Worm (Caenorhabditis elegans) whole organism, late embryonic: ENCODE results near the gene fdgt-1.
"Not testable (repeated sequence)": the region's sequence is repeated elsewhere in the genome, so short reads cannot be mapped to it uniquely, and the experiment has no call there.

Source experiments
- F13H6.1 ChIP-seq: sonication (generic microtip); optimal IDR thresholded peaks from 2 replicates; lab custom pipeline; 2016; ENCODE audit warnings: missing genetic modification characterization, missing compliant biosample characterization
- K09A11.1 ChIP-seq: sonication (generic microtip); optimal IDR thresholded peaks from 2 replicates; lab custom pipeline; 2017; ENCODE audit warnings: antibody characterized with exemption, mild to moderate bottlenecking, missing genetic modification characterization, missing compliant biosample characterization; ENCODE audit not compliant: insufficient read depth
- Y22D7AL.16 ChIP-seq: sonication (generic microtip); optimal IDR thresholded peaks from 2 replicates; lab custom pipeline; 2016; ENCODE audit warnings: missing genetic modification characterization, missing compliant biosample characterization
- ceh-6 ChIP-seq: fragments of 200-800 bp; sonication (Bioruptor generic); optimal IDR thresholded peaks from 2 replicates; lab custom pipeline; 2018; ENCODE audit warnings: mild to moderate bottlenecking, missing genetic modification characterization, missing compliant biosample characterization
- hlh-30 ChIP-seq: sonication (generic microtip); optimal IDR thresholded peaks from 2 replicates; lab custom pipeline; 2017; ENCODE audit warnings: antibody characterized with exemption, missing genetic modification characterization, missing compliant biosample characterization; ENCODE audit not compliant: insufficient read depth
- lin-11 ChIP-seq: fragments of 200-800 bp; sonication (Bioruptor generic); optimal IDR thresholded peaks from 2 replicates; lab custom pipeline; 2018; ENCODE audit warnings: mild to moderate bottlenecking, missing genetic modification characterization, missing compliant biosample characterization
- mec-3 ChIP-seq: sonication (generic microtip); optimal IDR thresholded peaks from 2 replicates; lab custom pipeline; 2016; ENCODE audit warnings: borderline replicate concordance, missing genetic modification characterization, missing compliant biosample characterization
- nhr-11 ChIP-seq: fragments of 150-350 bp; optimal IDR thresholded peaks from 2 replicates; lab custom pipeline; 2014; ENCODE audit warnings: missing biosample characterization, missing genetic modification characterization
- odd-2 ChIP-seq: sonication (generic microtip); optimal IDR thresholded peaks from 2 replicates; lab custom pipeline; 2017; ENCODE audit warnings: antibody characterized with exemption, mild to moderate bottlenecking, missing genetic modification characterization, missing compliant biosample characterization
- pqm-1 ChIP-seq: sonication (generic microtip); optimal IDR thresholded peaks from 2 replicates; lab custom pipeline; 2016; ENCODE audit warnings: missing genetic modification characterization, missing compliant biosample characterization
- ref-2 ChIP-seq: sonication (generic microtip); optimal IDR thresholded peaks from 2 replicates; lab custom pipeline; 2016; ENCODE audit warnings: missing genetic modification characterization, missing compliant biosample characterization
- rnt-1 ChIP-seq: sonication (generic microtip); optimal IDR thresholded peaks from 2 replicates; lab custom pipeline; 2016; ENCODE audit warnings: missing genetic modification characterization, missing compliant biosample characterization
- sox-2 ChIP-seq: fragments of 200-800 bp; sonication (Bioruptor generic); IDR thresholded peaks from 2 replicates; pipeline ENCODE4 v1.3.6; 2022; ENCODE audit warnings: missing genetic modification reagents, missing genetic modification characterization, missing compliant biosample characterization
- unc-86 ChIP-seq: sonication (generic microtip); optimal IDR thresholded peaks from 2 replicates; lab custom pipeline; 2016; ENCODE audit warnings: missing genetic modification characterization, missing compliant biosample characterization

DNA sequence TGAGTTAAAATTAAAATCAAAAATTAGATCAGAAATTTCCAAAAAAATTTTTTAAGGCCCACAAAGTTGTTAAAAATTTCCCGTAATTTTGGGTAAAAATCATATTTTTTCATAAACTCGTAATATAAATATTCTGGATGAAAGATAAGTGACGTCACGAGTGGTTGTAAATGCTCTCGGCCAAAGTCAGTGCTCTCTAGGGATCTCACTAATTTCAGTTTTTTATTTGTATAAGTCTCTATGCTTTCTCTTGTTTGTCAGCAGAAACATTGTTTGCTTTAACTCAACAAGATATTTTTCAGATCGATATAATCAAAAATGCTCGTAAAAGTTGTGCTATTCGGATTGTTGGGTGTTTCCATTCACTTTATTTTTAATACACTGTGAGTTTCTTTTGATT lies 38.8 kb downstream of the fdgt-1 start, which contains the start of gene K05F6.4:
- TF ChIP-seq ceh-6 (GFP tag; lab: Kevin White, UChicago); sox-2; F13H6.1 (tag; lab: Kevin White, UChicago); pqm-1 (tag; lab: Kevin White, UChicago); mec-3 (tag; lab: Kevin White, UChicago); lin-11 (tag; lab: Kevin White, UChicago); ref-2; unc-86 (tag; lab: Kevin White, UChicago); K09A11.1; rnt-1 (tag; lab: Kevin White, UChicago); odd-2 (tag; lab: Kevin White, UChicago); nhr-11; Y22D7AL.16 (tag; lab: Kevin White, UChicago); hlh-30 (tag; lab: Kevin White, UChicago): not testable (repeated sequence)
